Fruit fly (Drosophila melanogaster) whole organism: ENCODE data around the gene CG2104.

ENCODE experiments used
- CG8478 ChIP-seq: fragments of >200 bp; optimal IDR thresholded peaks from 2 replicates; lab custom pipeline; 2018; ENCODE audit warnings: inconsistent platforms
- Dll ChIP-seq: fragments of >200 bp; optimal IDR thresholded peaks from 2 replicates; lab custom pipeline; 2017
- EcR ChIP-seq, 2 experiments: fragments of >200 bp; optimal IDR thresholded peaks; 2 replicates each; lab custom pipeline; 2017; ENCODE audit warnings: missing biosample characterization in 2 of 2, missing genetic modification characterization in 2 of 2, missing genetic modification reagents in 2 of 2
- pan ChIP-seq: fragments of >200 bp; optimal IDR thresholded peaks from 2 replicates; lab custom pipeline; 2017
- psq ChIP-seq: fragments of >200 bp; optimal IDR thresholded peaks from 2 replicates; lab custom pipeline; 2017
- usp ChIP-seq: fragments of >200 bp; optimal IDR thresholded peaks from 2 replicates; lab custom pipeline; 2017; ENCODE audit warnings: missing biosample characterization, missing genetic modification characterization, mixed read lengths

- TF ChIP-seq Dll (lab: Kevin White, UChicago) (no peak), EcR (GFP tag; optimal IDR thresholded peaks at IDR 0.05; lab: Kevin White, UChicago) (no peak), pan (lab: Kevin White, UChicago) (no peak), psq (lab: Kevin White, UChicago) (no peak), usp (GFP tag; lab: Kevin White, UChicago) (no peak), CG8478 (lab: Kevin White, UChicago) (no peak)
Observed at dm6 chr3R:5693186-5693585, at the start of gene CG2104.
